Fruit fly (Drosophila melanogaster) whole organism, embryonic: ENCODE results near the gene Cad89D.

Experiments
- Bdp1 ChIP-seq: fragments of 200-800 bp; sonication (Bioruptor generic); optimal IDR thresholded peaks from 3 replicates; lab custom pipeline; 2016; ENCODE audit warnings: missing biosample characterization, missing genetic modification characterization
- CG10543 ChIP-seq: fragments of 200-800 bp; sonication (Bioruptor generic); optimal IDR thresholded peaks from 3 replicates; lab custom pipeline; 2017; ENCODE audit warnings: missing biosample characterization, mild to moderate bottlenecking, missing genetic modification characterization, moderate library complexity
- CG11560 ChIP-seq: fragments of 200-800 bp; sonication (Bioruptor generic); IDR thresholded peaks from 3 replicates; pipeline ENCODE4 v1.3.6; 2022; ENCODE audit warnings: missing biosample characterization, missing genetic modification characterization
- CG12104 ChIP-seq: fragments of 200-800 bp; sonication (Bioruptor generic); optimal IDR thresholded peaks from 3 replicates; lab custom pipeline; 2016; ENCODE audit warnings: missing biosample characterization, missing genetic modification characterization
- CG12236 ChIP-seq: fragments of 200-800 bp; sonication (Bioruptor generic); optimal IDR thresholded peaks from 2 replicates; lab custom pipeline; 2016; ENCODE audit warnings: missing biosample characterization, missing genetic modification characterization
- CG12942 ChIP-seq: fragments of 200-800 bp; sonication (Bioruptor generic); optimal IDR thresholded peaks from 3 replicates; lab custom pipeline; 2016; ENCODE audit warnings: missing biosample characterization, missing genetic modification characterization
- CG13287 ChIP-seq: fragments of 200-800 bp; sonication (Bioruptor generic); IDR thresholded peaks from 2 replicates; pipeline ENCODE4 v1.3.6; 2022; ENCODE audit warnings: missing biosample characterization, missing genetic modification characterization; ENCODE audit not compliant: partially characterized antibody
- CG14441 ChIP-seq: fragments of 200-800 bp; sonication (Bioruptor generic); IDR thresholded peaks from 2 replicates; pipeline ENCODE4 v1.3.6; 2022; ENCODE audit warnings: missing biosample characterization, missing genetic modification characterization
- CG3163 ChIP-seq: fragments of 200-800 bp; sonication (Bioruptor generic); optimal IDR thresholded peaks from 3 replicates; lab custom pipeline; 2016; ENCODE audit warnings: missing biosample characterization, missing genetic modification characterization
- CG3407 ChIP-seq: fragments of 200-800 bp; sonication (Bioruptor generic); optimal IDR thresholded peaks from 2 replicates; lab custom pipeline; 2018; ENCODE audit warnings: missing biosample characterization, mild to moderate bottlenecking, missing genetic modification characterization
- CG4820 ChIP-seq: fragments of 200-800 bp; sonication (Bioruptor generic); optimal IDR thresholded peaks from 3 replicates; lab custom pipeline; 2016; ENCODE audit warnings: missing biosample characterization, missing genetic modification characterization
- CG6254 ChIP-seq: fragments of 200-800 bp; sonication (Bioruptor generic); optimal IDR thresholded peaks from 3 replicates; lab custom pipeline; 2017; ENCODE audit warnings: mild to moderate bottlenecking, missing biosample characterization, missing genetic modification reagents, missing genetic modification characterization
- CG7556 ChIP-seq: fragments of 200-800 bp; sonication (Bioruptor generic); optimal IDR thresholded peaks from 2 replicates; lab custom pipeline; 2017; ENCODE audit warnings: missing biosample characterization, mild to moderate bottlenecking, missing genetic modification characterization
- CG9609 ChIP-seq: fragments of 200-800 bp; sonication (Bioruptor generic); optimal IDR thresholded peaks from 3 replicates; lab custom pipeline; 2016; ENCODE audit warnings: missing biosample characterization, missing genetic modification characterization
- CG9727 ChIP-seq: fragments of 200-800 bp; sonication (Bioruptor generic); optimal IDR thresholded peaks from 3 replicates; lab custom pipeline; 2017; ENCODE audit warnings: missing biosample characterization, mild to moderate bottlenecking, missing genetic modification characterization
- CTCF ChIP-seq: fragments of 200-800 bp; sonication (Bioruptor generic); optimal IDR thresholded peaks from 2 replicates; lab custom pipeline; 2017; ENCODE audit warnings: missing biosample characterization, mild to moderate bottlenecking, missing genetic modification characterization, moderate library complexity
- Camta ChIP-seq: fragments of 200-800 bp; sonication (Bioruptor generic); optimal IDR thresholded peaks from 2 replicates; lab custom pipeline; 2016; ENCODE audit warnings: missing biosample characterization, missing genetic modification characterization
- D19A ChIP-seq: fragments of 200-800 bp; optimal IDR thresholded peaks from 3 replicates; lab custom pipeline; 2019; ENCODE audit warnings: missing biosample characterization, mild to moderate bottlenecking, missing genetic modification characterization, moderate library complexity
- Deaf1 ChIP-seq: fragments of 200-800 bp; optimal IDR thresholded peaks from 3 replicates; lab custom pipeline; 2019; ENCODE audit warnings: missing biosample characterization, mild to moderate bottlenecking, missing genetic modification characterization, moderate library complexity
- Dip2 ChIP-seq: fragments of 200-800 bp; sonication (Bioruptor generic); IDR thresholded peaks from 2 replicates; pipeline ENCODE4 v1.3.6; 2022; ENCODE audit warnings: missing biosample characterization, missing genetic modification characterization
- Gsc ChIP-seq: fragments of 200-800 bp; sonication (Bioruptor generic); IDR thresholded peaks from 2 replicates; pipeline ENCODE4 v1.3.6; 2022; ENCODE audit warnings: missing biosample characterization, missing genetic modification characterization
- Kr ChIP-seq: fragments of 200-800 bp; sonication (Bioruptor generic); optimal IDR thresholded peaks from 2 replicates; lab custom pipeline; 2017; ENCODE audit warnings: missing biosample characterization, mild to moderate bottlenecking, missing genetic modification characterization
- NFAT ChIP-seq: fragments of 200-800 bp; sonication (Bioruptor generic); IDR thresholded peaks from 2 replicates; pipeline ENCODE4 v1.3.6; 2022; ENCODE audit warnings: missing biosample characterization, missing genetic modification characterization
- NfI ChIP-seq: fragments of 200-800 bp; sonication (Bioruptor generic); optimal IDR thresholded peaks from 3 replicates; lab custom pipeline; 2018; ENCODE audit warnings: missing biosample characterization, mild to moderate bottlenecking, missing genetic modification characterization, moderate library complexity
- Pdp1 ChIP-seq, 2 experiments: fragments of 200-800 bp; sonication (Bioruptor generic); optimal IDR thresholded peaks; 3 replicates each; lab custom pipeline; 2016; ENCODE audit warnings: missing biosample characterization in 2 of 2, missing genetic modification characterization in 2 of 2, mild to moderate bottlenecking in 1 of 2, moderate library complexity in 1 of 2
- Ravus ChIP-seq: fragments of 200-800 bp; sonication (Bioruptor generic); IDR thresholded peaks from 2 replicates; pipeline ENCODE4 v1.3.6; 2022; ENCODE audit warnings: missing biosample characterization, missing genetic modification characterization
- Rx ChIP-seq: fragments of 200-800 bp; sonication (Bioruptor generic); IDR thresholded peaks from 2 replicates; pipeline ENCODE4 v1.3.6; 2022; ENCODE audit warnings: missing biosample characterization, missing genetic modification characterization
- Sox102F ChIP-seq: fragments of 200-800 bp; sonication (Bioruptor generic); optimal IDR thresholded peaks from 2 replicates; lab custom pipeline; 2018; ENCODE audit warnings: missing biosample characterization, mild to moderate bottlenecking, missing genetic modification characterization, moderate library complexity
- Stat92E ChIP-seq, 3 experiments: fragments of >200 bp in 2 of 3; fragments of 200-800 bp in 1 of 3; sonication (Bioruptor generic) in 1 of 3; optimal IDR thresholded peaks; 2 replicates each; lab custom pipeline; 2017 to 2019; ENCODE audit warnings: missing biosample characterization in 3 of 3, missing genetic modification characterization in 3 of 3, mild to moderate bottlenecking in 1 of 3, moderate library complexity in 1 of 3
- Taf1 ChIP-seq: fragments of 200-800 bp; sonication (Bioruptor generic); IDR thresholded peaks from 2 replicates; pipeline ENCODE4 v1.3.6; 2022; ENCODE audit warnings: missing biosample characterization, missing genetic modification characterization
- az2 ChIP-seq: fragments of 200-800 bp; sonication (Bioruptor generic); optimal IDR thresholded peaks from 3 replicates; lab custom pipeline; 2016; ENCODE audit warnings: missing biosample characterization, missing genetic modification characterization
- bsh ChIP-seq, 2 experiments: fragments of 200-800 bp; sonication (Bioruptor generic); optimal IDR thresholded peaks; 2 replicates each; lab custom pipeline; 2017 to 2018; ENCODE audit warnings: mild to moderate bottlenecking in 2 of 2, missing biosample characterization in 2 of 2, missing genetic modification characterization in 2 of 2, moderate library complexity in 1 of 2
- caup ChIP-seq: fragments of 200-800 bp; sonication (Bioruptor generic); optimal IDR thresholded peaks from 3 replicates; lab custom pipeline; 2017; ENCODE audit warnings: missing biosample characterization, mild to moderate bottlenecking, missing genetic modification characterization, moderate library complexity; ENCODE audit not compliant: severe bottlenecking
- cg ChIP-seq: fragments of 200-800 bp; sonication (Bioruptor generic); optimal IDR thresholded peaks from 3 replicates; lab custom pipeline; 2019; ENCODE audit warnings: missing biosample characterization, mild to moderate bottlenecking, missing genetic modification characterization, moderate library complexity
- danr ChIP-seq: fragments of 200-800 bp; sonication (Bioruptor generic); IDR thresholded peaks from 2 replicates; pipeline ENCODE4 v1.3.6; 2022; ENCODE audit warnings: missing biosample characterization, missing genetic modification characterization
- dysf ChIP-seq: fragments of 200-800 bp; sonication (Bioruptor generic); IDR thresholded peaks from 3 replicates; pipeline ENCODE4 v1.3.6; 2022; ENCODE audit warnings: missing biosample characterization, missing genetic modification characterization
- eyg ChIP-seq: fragments of 200-800 bp; sonication (Bioruptor generic); optimal IDR thresholded peaks from 3 replicates; lab custom pipeline; 2016; ENCODE audit warnings: missing biosample characterization, missing genetic modification characterization
- fd102C ChIP-seq: fragments of 200-800 bp; sonication (Bioruptor generic); optimal IDR thresholded peaks from 2 replicates; lab custom pipeline; 2018; ENCODE audit warnings: missing biosample characterization, mild to moderate bottlenecking, missing genetic modification characterization, moderate library complexity
- gt ChIP-seq: fragments of 200-800 bp; sonication (Bioruptor generic); IDR thresholded peaks from 2 replicates; pipeline ENCODE4 v1.3.6; 2022; ENCODE audit warnings: missing biosample characterization, missing genetic modification characterization
- hth ChIP-seq: fragments of >200 bp; optimal IDR thresholded peaks from 2 replicates; lab custom pipeline; 2017; ENCODE audit warnings: inconsistent platforms
- inv ChIP-seq: fragments of 200-800 bp; sonication (Bioruptor generic); IDR thresholded peaks from 2 replicates; pipeline ENCODE4 v1.3.6; 2022; ENCODE audit warnings: missing biosample characterization, missing genetic modification characterization; ENCODE audit not compliant: partially characterized antibody
- jigr1 ChIP-seq: fragments of 200-800 bp; sonication (Bioruptor generic); IDR thresholded peaks from 3 replicates; pipeline ENCODE4 v1.3.6; 2022; ENCODE audit warnings: missing biosample characterization, missing genetic modification characterization
- lola ChIP-seq, 3 experiments: fragments of >200 bp in 2 of 3; fragments of 200-800 bp in 1 of 3; sonication (Bioruptor generic) in 1 of 3; optimal IDR thresholded peaks; 2 replicates each; lab custom pipeline; 2017 to 2019; ENCODE audit warnings: missing biosample characterization in 3 of 3, missing genetic modification characterization in 3 of 3, mild to moderate bottlenecking in 1 of 3, moderate library complexity in 1 of 3
- p53 ChIP-seq: fragments of 200-800 bp; sonication (Bioruptor generic); optimal IDR thresholded peaks from 2 replicates; lab custom pipeline; 2016; ENCODE audit warnings: missing biosample characterization, missing genetic modification characterization
- pho ChIP-seq: fragments of 200-800 bp; sonication (Bioruptor generic); optimal IDR thresholded peaks from 2 replicates; lab custom pipeline; 2016; ENCODE audit warnings: missing biosample characterization, missing genetic modification characterization
- pnt ChIP-seq: fragments of 200-800 bp; sonication (Bioruptor generic); optimal IDR thresholded peaks from 3 replicates; lab custom pipeline; 2016; ENCODE audit warnings: missing biosample characterization, missing genetic modification characterization
- row ChIP-seq: fragments of 200-800 bp; sonication (Bioruptor generic); IDR thresholded peaks from 3 replicates; pipeline ENCODE4 v1.3.6; 2022; ENCODE audit warnings: missing biosample characterization, missing genetic modification characterization
- schlank ChIP-seq: fragments of 200-800 bp; sonication (Bioruptor generic); optimal IDR thresholded peaks from 2 replicates; lab custom pipeline; 2018; ENCODE audit warnings: missing biosample characterization, mild to moderate bottlenecking, missing genetic modification characterization
- twi ChIP-seq: fragments of 200-800 bp; optimal IDR thresholded peaks from 2 replicates; lab custom pipeline; 2019; ENCODE audit warnings: missing biosample characterization, mild to moderate bottlenecking, missing genetic modification characterization, moderate library complexity
- vnd ChIP-seq: fragments of 200-800 bp; sonication (Bioruptor generic); IDR thresholded peaks from 3 replicates; pipeline ENCODE4 v1.3.6; 2022; ENCODE audit warnings: missing biosample characterization, missing genetic modification characterization; ENCODE audit not compliant: partially characterized antibody
- wdn ChIP-seq: fragments of 200-800 bp; sonication (Bioruptor generic); IDR thresholded peaks from 2 replicates; pipeline ENCODE4 v1.3.6; 2022; ENCODE audit warnings: missing biosample characterization, missing genetic modification characterization

Cad89D gene

DNA sequence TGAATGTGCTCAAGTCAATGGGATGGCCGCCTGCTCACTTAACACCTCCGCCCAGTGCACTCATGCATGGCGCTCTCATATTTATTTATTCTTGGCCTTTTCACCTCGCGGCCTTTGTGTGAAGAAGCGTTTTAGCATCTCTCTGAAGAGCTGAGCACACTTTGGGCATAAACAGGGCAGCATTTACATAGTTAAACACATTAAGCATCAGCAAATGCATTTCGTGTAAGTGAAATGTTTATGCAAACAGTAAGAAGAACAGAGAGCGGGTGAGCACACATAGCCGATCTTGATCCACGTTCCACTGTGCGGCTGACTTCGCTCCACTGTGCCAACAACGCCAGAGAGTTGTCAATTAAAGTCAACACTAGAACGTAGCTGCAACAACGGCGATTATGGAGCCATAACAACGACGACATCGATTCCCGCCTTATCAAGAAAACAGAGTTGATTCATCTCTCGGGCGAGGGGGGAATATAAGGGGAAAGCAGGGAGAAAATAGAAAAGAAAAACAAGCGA, 29.4 kb upstream of the Cad89D start (continued):
- TF ChIP-seq gt (GFP tag; lab: Robert Waterston, UW) = no peak
- no peak; the same call in 2 of the 3 replicates for TF ChIP-seq dysf (GFP tag; lab: Robert Waterston, UW)
- TF ChIP-seq CG14441 = 0 out of 2 replicates have a peak, but pooled peaks have one; percentile 34
- TF ChIP-seq inv (GFP tag; lab: Robert Waterston, UW) = no peak
- peak; percentile 72 for TF ChIP-seq CG6254
- no peak for TF ChIP-seq p53
- peak; percentile 55 for TF ChIP-seq CG10543 (GFP tag; lab: Kevin White, UChicago)
- no peak for TF ChIP-seq CG3163 (GFP tag; lab: Kevin White, UChicago)
- TF ChIP-seq CG12236 (GFP tag; lab: Kevin White, UChicago) = peak; percentile 66
- peak; percentile 6 for TF ChIP-seq twi (tag; lab: Kevin White, UChicago)
- TF ChIP-seq Ravus = no peak
- no peak for TF ChIP-seq Rx (GFP tag; lab: Robert Waterston, UW)
- peak; percentile 9 for TF ChIP-seq Bdp1
- TF ChIP-seq Kr (GFP tag; lab: Kevin White, UChicago) = peak; percentile 79
- peak; percentile 33 for TF ChIP-seq CG4820
- no peak; the same call in 2 of the 3 replicates for TF ChIP-seq row (GFP tag; lab: Robert Waterston, UW)
- TF ChIP-seq pnt (GFP tag; lab: Kevin White, UChicago) = peak; percentile 61
- TF ChIP-seq CG9609 (GFP tag; lab: Kevin White, UChicago) = no peak
- TF ChIP-seq Sox102F (GFP tag; lab: Kevin White, UChicago) = peak; percentile 5
- peak; percentile 63 for TF ChIP-seq CG12104 (GFP tag; lab: Kevin White, UChicago)
- no peak for TF ChIP-seq NfI (GFP tag; lab: Kevin White, UChicago)
- TF ChIP-seq Pdp1 (GFP tag; optimal IDR thresholded peaks at IDR 0.05; lab: Kevin White, UChicago) = peak in 1 of 2 experiments; percentile 56
- TF ChIP-seq pho = no peak
- TF ChIP-seq fd102C (GFP tag; lab: Kevin White, UChicago) = no peak
- TF ChIP-seq wdn = no peak
- TF ChIP-seq CG9727 (GFP tag; lab: Kevin White, UChicago) = peak; percentile 83
- no peak for TF ChIP-seq danr (GFP tag; lab: Robert Waterston, UW)
- TF ChIP-seq hth (lab: Kevin White, UChicago) = no peak
- no peak for TF ChIP-seq NFAT (GFP tag; lab: Robert Waterston, UW)
- no peak for TF ChIP-seq schlank
- peak in 1 of 3 experiments; percentile 27 for TF ChIP-seq Stat92E (GFP tag; optimal IDR thresholded peaks at IDR 0.05; lab: Kevin White, UChicago)
- TF ChIP-seq eyg = no peak
- peak; percentile 52 for TF ChIP-seq CG7556 (GFP tag; lab: Kevin White, UChicago)
- TF ChIP-seq CG12942 (GFP tag; lab: Kevin White, UChicago) = peak; percentile 25
- TF ChIP-seq jigr1 (GFP tag; lab: Robert Waterston, UW) = no peak
- no peak for TF ChIP-seq CG13287 (GFP tag; lab: Robert Waterston, UW)
- no peak for TF ChIP-seq Gsc (GFP tag; lab: Robert Waterston, UW)
- TF ChIP-seq lola (GFP tag; optimal IDR thresholded peaks at IDR 0.05; lab: Kevin White, UChicago) = peak in 1 of 3 experiments; percentile 78
- no peak for TF ChIP-seq az2 (GFP tag; lab: Kevin White, UChicago)
- TF ChIP-seq Camta (GFP tag; lab: Kevin White, UChicago) = peak; percentile 56
- TF ChIP-seq caup (GFP tag; lab: Kevin White, UChicago) = no peak
- no peak for TF ChIP-seq Deaf1
- TF ChIP-seq CG11560 (tag; lab: Robert Waterston, UW) = no peak
- peak; percentile 46 to 81 for TF ChIP-seq bsh (GFP tag; optimal IDR thresholded peaks at IDR 0.05; lab: Kevin White, UChicago)
- 0 out of 3 replicates have a peak, but pooled peaks have one; percentile 33 for TF ChIP-seq vnd
- TF ChIP-seq D19A = peak; percentile 68
- no peak for TF ChIP-seq Taf1 (GFP tag; lab: Robert Waterston, UW)
- no peak for TF ChIP-seq CTCF
- TF ChIP-seq cg (GFP tag; lab: Kevin White, UChicago) = no peak
- TF ChIP-seq Dip2 = no peak
- peak; percentile 65 for TF ChIP-seq CG3407
